Fruit fly (Drosophila melanogaster) Kc167 (cell line): Measurements from ENCODE around the gene ninaA.

ENCODE experiments used
- Sin3A ChIP-seq: fragments of >200 bp; optimal IDR thresholded peaks from 2 replicates; lab custom pipeline; 2018; ENCODE audit warnings: missing external identifiers
- insv ChIP-seq: fragments of >200 bp; optimal IDR thresholded peaks from 3 replicates; lab custom pipeline; 2018; ENCODE audit warnings: missing external identifiers
- psq ChIP-seq: fragments of >200 bp; optimal IDR thresholded peaks from 2 replicates; lab custom pipeline; 2017; ENCODE audit warnings: missing external identifiers
- ttk ChIP-seq: sonication (Bioruptor generic); optimal IDR thresholded peaks from 2 replicates; lab custom pipeline; 2017; ENCODE audit warnings: missing external identifiers

dm6 chr2L:870285-870684 is 6.8 kb upstream of the ninaA start, which contains the start of gene PNUTS:
- TF ChIP-seq psq (lab: Kevin White, UChicago) (no peak), Sin3A (lab: Kevin White, UChicago) (no peak), ttk (lab: Kevin White, UChicago) (no peak), insv (no peak)
